Worm (Caenorhabditis elegans): ENCODE data around the gene C15C8.4.

The C15C8.4 gene

DNA sequence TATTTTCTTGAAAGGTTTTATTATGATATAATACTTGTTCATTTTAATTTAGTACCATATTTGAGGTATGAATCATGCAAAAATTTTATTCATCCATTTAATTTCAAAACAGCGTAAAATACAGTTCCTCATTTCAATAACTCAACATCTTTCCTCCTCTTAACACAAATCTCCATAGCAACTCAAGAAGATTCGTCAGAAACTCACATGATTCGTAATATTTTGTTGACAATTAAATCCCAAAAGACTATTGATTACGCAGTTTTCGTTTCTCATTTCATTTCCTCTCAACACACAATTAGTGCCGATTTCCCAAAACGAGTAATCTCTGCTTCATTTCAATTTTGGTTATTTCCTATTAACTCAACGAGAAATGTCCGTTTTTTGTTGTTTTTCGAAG is 39.0 kb downstream of the C15C8.4 start, which contains the start of gene R11D1.2:
Gene R11D1.2, plus strand, starts transcription at position 301 of the 400 bp plus-strand sequence.
- no peak for TF ChIP-seq ztf-16 (tag; optimal IDR thresholded peaks at IDR 0.05)
- no peak for TF ChIP-seq ceh-14 (tag; optimal IDR thresholded peaks at IDR 0.05)
- TF ChIP-seq sox-4 (tag; optimal IDR thresholded peaks at IDR 0.05) = no peak
- no peak for TF ChIP-seq madf-2 (tag; optimal IDR thresholded peaks at IDR 0.05)
- no peak for TF ChIP-seq che-1 (tag; optimal IDR thresholded peaks at IDR 0.05)
- no peak for TF ChIP-seq C08G9.2 (tag; optimal IDR thresholded peaks at IDR 0.05)
- no peak for TF ChIP-seq zip-5 (tag; optimal IDR thresholded peaks at IDR 0.05)
- TF ChIP-seq ahr-1 (tag; optimal IDR thresholded peaks at IDR 0.05) = no peak
- TF ChIP-seq mec-3 (tag; optimal IDR thresholded peaks at IDR 0.05; ENCODE audit: borderline replicate concordance) = no peak
- no peak for TF ChIP-seq F13H6.1 (tag; optimal IDR thresholded peaks at IDR 0.05)
- no peak for TF ChIP-seq T23F11.4 (GFP tag; optimal IDR thresholded peaks at IDR 0.05)
- TF ChIP-seq npax-4 (tag; optimal IDR thresholded peaks at IDR 0.05) = no peak
- TF ChIP-seq ceh-31 (tag; optimal IDR thresholded peaks at IDR 0.05) = no peak
- TF ChIP-seq fax-1 (tag; optimal IDR thresholded peaks at IDR 0.05) = no peak
- no peak for TF ChIP-seq unc-55 (GFP tag; optimal IDR thresholded peaks at IDR 0.05)
- no peak for TF ChIP-seq ceh-48 (tag; optimal IDR thresholded peaks at IDR 0.05)
- TF ChIP-seq pax-1 (tag; optimal IDR thresholded peaks at IDR 0.05) = no peak
- TF ChIP-seq ceh-24 (tag; optimal IDR thresholded peaks at IDR 0.05) = no peak

- TF ChIP-seq unc-55 (GFP tag; optimal IDR thresholded peaks at IDR 0.05) = no peak
- TF ChIP-seq pax-1 (tag; optimal IDR thresholded peaks at IDR 0.05) = no peak
- TF ChIP-seq lin-11 (tag; optimal IDR thresholded peaks at IDR 0.05) = no peak
- TF ChIP-seq pha-4 (tag; optimal IDR thresholded peaks at IDR 0.05) = no peak
- TF ChIP-seq K09A11.1 (tag; optimal IDR thresholded peaks at IDR 0.05; ENCODE audit: insufficient read depth) = no peak
- no peak for TF ChIP-seq ceh-48 (tag; optimal IDR thresholded peaks at IDR 0.05)
- TF ChIP-seq K02D7.2 (tag; optimal IDR thresholded peaks at IDR 0.05) = no peak
- no peak for TF ChIP-seq sox-2 (GFP tag; IDR thresholded peaks at IDR 0.05)
- TF ChIP-seq hlh-30 (tag; optimal IDR thresholded peaks at IDR 0.05; ENCODE audit: insufficient read depth) = no peak
- TF ChIP-seq elt-4 (tag; optimal IDR thresholded peaks at IDR 0.05) = no peak
- no peak for TF ChIP-seq hlh-13 (GFP tag; optimal IDR thresholded peaks at IDR 0.05)
- TF ChIP-seq ceh-6 (GFP tag; optimal IDR thresholded peaks at IDR 0.05) = no peak
- no peak for TF ChIP-seq ceh-30 (tag; optimal IDR thresholded peaks at IDR 0.05)
- no peak for TF ChIP-seq ref-2 (tag; optimal IDR thresholded peaks at IDR 0.05)
- no peak for TF ChIP-seq npax-4 (tag; optimal IDR thresholded peaks at IDR 0.05)
Measured at ce11 chrV:12706511-12706910, 40.8 kb downstream of the C15C8.4 start.

DNA sequence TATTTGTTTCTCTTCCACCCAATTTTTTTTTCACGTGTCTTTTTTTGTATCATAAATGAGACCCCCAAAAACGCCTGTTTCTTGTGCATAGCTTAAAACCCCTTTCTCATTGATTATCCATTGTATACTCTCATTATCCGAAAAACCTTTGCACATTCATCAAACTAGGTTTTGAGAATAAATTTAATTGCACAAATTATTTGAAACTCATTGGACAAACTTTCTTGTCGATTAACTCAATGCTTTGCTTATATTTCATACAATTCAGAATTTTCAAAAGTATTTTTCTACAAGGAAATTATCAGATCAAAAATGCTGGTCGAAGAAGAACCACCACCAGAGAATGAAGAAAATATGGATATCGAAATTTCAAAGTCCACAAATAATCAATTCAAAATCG is 43.2 kb downstream of the C15C8.4 start, which contains the start of gene R11D1.1:
Gene R11D1.1, plus strand, starts transcription at position 301 of the 400 bp plus-strand sequence.
- TF ChIP-seq unc-55 (GFP tag; optimal IDR thresholded peaks at IDR 0.05) (no peak), ceh-45 (GFP tag; IDR thresholded peaks at IDR 0.05) (no peak), sox-2 (GFP tag; IDR thresholded peaks at IDR 0.05) (no peak), elt-2 (tag; optimal IDR thresholded peaks at IDR 0.05) (no peak), pha-4 (tag; optimal IDR thresholded peaks at IDR 0.05) (no peak), npax-4 (tag; optimal IDR thresholded peaks at IDR 0.05) (no peak), hlh-6 (tag; optimal IDR thresholded peaks at IDR 0.05) (no peak), syd-9 (tag; optimal IDR thresholded peaks at IDR 0.05) (no peak), T23F11.4 (GFP tag; optimal IDR thresholded peaks at IDR 0.05) (no peak), C38D4.7 (GFP tag; optimal IDR thresholded peaks at IDR 0.05) (no peak)

- TF ChIP-seq ztf-16 (tag; optimal IDR thresholded peaks at IDR 0.05) (no peak), pqm-1 (tag; optimal IDR thresholded peaks at IDR 0.05) (no peak), syd-9 (tag; optimal IDR thresholded peaks at IDR 0.05) (no peak), fkh-10 (GFP tag; optimal IDR thresholded peaks at IDR 0.05) (no peak), pros-1 (tag; optimal IDR thresholded peaks at IDR 0.05) (no peak), ceh-24 (tag; optimal IDR thresholded peaks at IDR 0.05) (no peak), K02D7.2 (tag; optimal IDR thresholded peaks at IDR 0.05) (no peak), unc-42 (tag; optimal IDR thresholded peaks at IDR 0.05) (peak; percentile 86), elt-2 (tag; optimal IDR thresholded peaks at IDR 0.05) (no peak)
Measured at ce11 chrV:12701613-12702012, 45.6 kb downstream of the C15C8.4 start.

Measured in whole organism, late embryonic.